Worm (Caenorhabditis elegans) whole organism, late embryonic: Measurements from ENCODE around the gene arl-6.

Experiments
- C08G9.2 ChIP-seq: sonication (generic microtip); optimal IDR thresholded peaks from 2 replicates; lab custom pipeline; 2016; ENCODE audit warnings: mild to moderate bottlenecking, missing genetic modification characterization, moderate library complexity, missing compliant biosample characterization
- ceh-18 ChIP-seq: sonication (generic microtip); optimal IDR thresholded peaks from 2 replicates; lab custom pipeline; 2016; ENCODE audit warnings: missing genetic modification characterization, missing compliant biosample characterization
- ceh-2 ChIP-seq: sonication (generic microtip); optimal IDR thresholded peaks from 2 replicates; lab custom pipeline; 2016; ENCODE audit warnings: missing genotype, missing genetic modification characterization, missing compliant biosample characterization
- ceh-45 ChIP-seq: fragments of 200-800 bp; sonication (Bioruptor generic); IDR thresholded peaks from 2 replicates; pipeline ENCODE4 v1.3.6; 2022; ENCODE audit warnings: missing genetic modification reagents, missing genetic modification characterization, missing compliant biosample characterization
- ceh-9 ChIP-seq: sonication (generic microtip); optimal IDR thresholded peaks from 2 replicates; lab custom pipeline; 2016; ENCODE audit warnings: mild to moderate bottlenecking, missing genetic modification characterization, inconsistent platforms, missing compliant biosample characterization
- elt-4 ChIP-seq: sonication (generic microtip); optimal IDR thresholded peaks from 2 replicates; lab custom pipeline; 2016; ENCODE audit warnings: missing genetic modification characterization, missing compliant biosample characterization
- ets-4 ChIP-seq: sonication (generic microtip); optimal IDR thresholded peaks from 2 replicates; lab custom pipeline; 2016; ENCODE audit warnings: missing genetic modification characterization, missing compliant biosample characterization
- hlh-6 ChIP-seq: sonication (generic microtip); optimal IDR thresholded peaks from 2 replicates; lab custom pipeline; 2016; ENCODE audit warnings: missing genotype, missing genetic modification characterization, missing compliant biosample characterization
- mec-3 ChIP-seq: sonication (generic microtip); optimal IDR thresholded peaks from 2 replicates; lab custom pipeline; 2016; ENCODE audit warnings: borderline replicate concordance, missing genetic modification characterization, missing compliant biosample characterization
- nhr-11 ChIP-seq: fragments of 150-350 bp; optimal IDR thresholded peaks from 2 replicates; lab custom pipeline; 2014; ENCODE audit warnings: missing biosample characterization, missing genetic modification characterization
- npax-4 ChIP-seq: sonication (generic microtip); optimal IDR thresholded peaks from 2 replicates; lab custom pipeline; 2016; ENCODE audit warnings: missing genetic modification characterization, missing compliant biosample characterization
- pha-2 ChIP-seq: sonication (generic microtip); optimal IDR thresholded peaks from 2 replicates; lab custom pipeline; 2017; ENCODE audit warnings: mild to moderate bottlenecking, missing genetic modification characterization, missing compliant biosample characterization
- sox-2 ChIP-seq: fragments of 200-800 bp; sonication (Bioruptor generic); IDR thresholded peaks from 2 replicates; pipeline ENCODE4 v1.3.6; 2022; ENCODE audit warnings: missing genetic modification reagents, missing genetic modification characterization, missing compliant biosample characterization
- tbx-2 ChIP-seq: sonication (generic microtip); optimal IDR thresholded peaks from 2 replicates; lab custom pipeline; 2016; ENCODE audit warnings: missing genetic modification characterization, missing compliant biosample characterization
- ttx-3 ChIP-seq: sonication (generic microtip); optimal IDR thresholded peaks from 2 replicates; lab custom pipeline; 2016; ENCODE audit warnings: missing genetic modification reagents, missing genetic modification characterization, missing compliant biosample characterization
- unc-55 ChIP-seq: sonication (generic microtip); optimal IDR thresholded peaks from 2 replicates; lab custom pipeline; 2017; ENCODE audit warnings: missing biosample characterization, missing genetic modification reagents, missing genetic modification characterization
- zip-5 ChIP-seq: sonication (generic microtip); optimal IDR thresholded peaks from 2 replicates; lab custom pipeline; 2016; ENCODE audit warnings: missing genetic modification characterization, missing compliant biosample characterization

Gene arl-6

DNA sequence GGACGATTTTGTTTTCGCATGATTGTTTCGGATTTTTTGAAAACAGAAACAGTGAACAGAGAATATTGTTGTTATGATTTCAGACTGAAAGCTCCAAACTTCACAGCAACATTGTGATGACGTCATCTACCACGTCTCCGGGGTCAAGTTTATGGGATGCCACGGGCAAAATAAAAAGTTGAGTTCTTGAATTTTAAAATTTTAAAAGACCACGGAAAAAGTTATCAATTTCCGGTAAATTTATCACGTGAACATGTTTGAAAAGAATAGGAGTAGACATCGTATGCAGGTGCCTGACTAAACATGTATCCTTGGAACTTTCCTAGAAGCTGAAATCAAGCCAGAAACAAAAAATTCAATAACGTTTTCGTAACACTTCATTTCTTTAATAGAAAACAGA, 51.1 kb downstream of the arl-6 start, which contains the start of gene B0393.4:
B0393.4 (minus strand) TSS at position 101 of the 400 bp plus-strand sequence.
- TF ChIP-seq ets-4 (tag; lab: Kevin White, UChicago), result no peak
- TF ChIP-seq C08G9.2 (tag; lab: Kevin White, UChicago), result no peak
- TF ChIP-seq hlh-6, result no peak
- TF ChIP-seq tbx-2 (tag; lab: Kevin White, UChicago), result no peak
- no peak for TF ChIP-seq elt-4
- no peak for TF ChIP-seq ceh-2 (tag; lab: Kevin White, UChicago)
- no peak for TF ChIP-seq ceh-45 (GFP tag; lab: Robert Waterston, UW)
- TF ChIP-seq ttx-3 (tag; lab: Kevin White, UChicago), result no peak
- no peak for TF ChIP-seq pha-2 (tag; lab: Kevin White, UChicago)
- TF ChIP-seq npax-4 (tag; lab: Kevin White, UChicago), result no peak
- no peak for TF ChIP-seq ceh-9
- TF ChIP-seq ceh-18, result no peak
- no peak for TF ChIP-seq nhr-11 (tag; lab: Kevin White, UChicago)

ce11 chrIII:4762846-4763245, 51.8 kb downstream of the arl-6 start:
- no peak for TF ChIP-seq unc-55 (GFP tag; lab: Kevin White, UChicago)
- no peak for TF ChIP-seq sox-2 (GFP tag; lab: Robert Waterston, UW)
- no peak for TF ChIP-seq zip-5 (tag; lab: Kevin White, UChicago)
- TF ChIP-seq mec-3 (tag; lab: Kevin White, UChicago), result peak; percentile 20
- TF ChIP-seq npax-4 (tag; lab: Kevin White, UChicago), result no peak
- TF ChIP-seq, all 69 proteins: peak for 1
